Worm (Caenorhabditis elegans) whole organism, midembryonic: ENCODE data around the gene fbxc-43.

Source experiments
- T22C8.4 ChIP-seq: fragments of 200-800 bp; sonication (Bioruptor generic); IDR thresholded peaks from 2 replicates; pipeline ENCODE4 v1.3.6; 2022; ENCODE audit warnings: missing genetic modification characterization, missing compliant biosample characterization
- cog-1 ChIP-seq: sonication (generic microtip); optimal IDR thresholded peaks from 2 replicates; lab custom pipeline; 2016; ENCODE audit warnings: missing genetic modification characterization, missing compliant biosample characterization
- flt-1 ChIP-seq: fragments of 200-800 bp; sonication (Bioruptor generic); IDR thresholded peaks from 2 replicates; pipeline ENCODE4 v1.3.6; 2022; ENCODE audit warnings: missing genetic modification characterization, missing compliant biosample characterization
- klf-2 ChIP-seq: fragments of 200-800 bp; sonication (Bioruptor generic); conservative IDR thresholded peaks from 2 replicates; pipeline ENCODE4 v1.3.6; 2022; ENCODE audit warnings: missing genetic modification reagents, missing genetic modification characterization, missing compliant biosample characterization
- ref-1 ChIP-seq: fragments of 200-800 bp; sonication (Bioruptor generic); conservative IDR thresholded peaks from 2 replicates; pipeline ENCODE4 v1.3.6; 2022; ENCODE audit warnings: missing genetic modification reagents, missing genetic modification characterization, missing compliant biosample characterization
- tab-1 ChIP-seq: fragments of 200-800 bp; sonication (Bioruptor generic); IDR thresholded peaks from 2 replicates; pipeline ENCODE4 v1.3.6; 2022; ENCODE audit warnings: missing genetic modification characterization, missing compliant biosample characterization
- ztf-29 ChIP-seq: fragments of 200-800 bp; sonication (Bioruptor generic); IDR thresholded peaks from 2 replicates; pipeline ENCODE4 v1.3.6; 2022; ENCODE audit warnings: missing genetic modification reagents, missing genetic modification characterization, missing compliant biosample characterization

DNA sequence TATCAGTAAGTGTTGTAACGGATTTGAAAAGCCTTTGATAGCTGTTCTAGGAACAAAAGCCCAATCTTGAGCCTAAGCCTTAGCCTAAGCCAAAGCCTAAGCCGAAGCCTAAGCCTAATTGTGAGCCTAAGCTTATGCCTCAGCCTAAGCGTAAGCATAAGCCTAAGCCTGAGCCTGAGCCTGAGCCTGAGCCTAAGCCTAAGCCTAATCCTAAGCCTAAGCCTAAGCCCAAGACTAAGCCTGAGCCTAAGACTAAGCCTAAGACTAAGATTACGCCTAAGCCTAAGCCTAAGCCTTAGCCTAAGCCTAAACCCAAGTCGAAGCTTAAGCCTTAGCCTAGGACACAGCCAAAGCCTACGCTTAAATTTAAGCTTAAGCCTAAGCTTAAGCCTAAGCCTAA, 41.8 kb upstream of the fbxc-43 start:
- TF ChIP-seq flt-1 (GFP tag; lab: Robert Waterston, UW) = no peak
- no peak for TF ChIP-seq klf-2 (GFP tag; lab: Robert Waterston, UW)
- no peak for TF ChIP-seq ref-1 (GFP tag; lab: Robert Waterston, UW)
- no peak for TF ChIP-seq T22C8.4 (GFP tag; lab: Robert Waterston, UW)
- TF ChIP-seq cog-1 = no peak
- no peak for TF ChIP-seq tab-1 (GFP tag; lab: Robert Waterston, UW)
- 0 out of 2 replicates have a peak, but pooled peaks have one; percentile 32 for TF ChIP-seq ztf-29 (GFP tag; lab: Robert Waterston, UW)
